Fruit fly (Drosophila melanogaster) whole organism, pupa: Measurements from ENCODE around the gene Gabat.

Experiments used
- CG10348 ChIP-seq: fragments of 200-800 bp; sonication (Bioruptor generic); IDR thresholded peaks from 2 replicates; pipeline ENCODE4 v1.3.6; 2022; ENCODE audit warnings: missing biosample characterization, missing genetic modification characterization
- CG12605 ChIP-seq: fragments of 200-800 bp; sonication (Bioruptor generic); IDR thresholded peaks from 2 replicates; pipeline ENCODE4 v1.3.6; 2022; ENCODE audit warnings: missing biosample characterization, missing genetic modification characterization
- CG13204 ChIP-seq: fragments of 200-800 bp; sonication (Bioruptor generic); optimal IDR thresholded peaks from 2 replicates; lab custom pipeline; 2018; ENCODE audit warnings: missing biosample characterization, mild to moderate bottlenecking, missing genetic modification characterization, moderate library complexity
- CG17806 ChIP-seq: fragments of 200-800 bp; sonication (Bioruptor generic); optimal IDR thresholded peaks from 2 replicates; lab custom pipeline; 2018; ENCODE audit warnings: missing biosample characterization, mild to moderate bottlenecking, missing genetic modification characterization, moderate library complexity
- CG8301 ChIP-seq: fragments of 200-800 bp; sonication (Bioruptor generic); optimal IDR thresholded peaks from 2 replicates; lab custom pipeline; 2018; ENCODE audit warnings: missing biosample characterization, mild to moderate bottlenecking, missing genetic modification characterization
- CG9948 ChIP-seq: fragments of 200-800 bp; sonication (Bioruptor generic); optimal IDR thresholded peaks from 2 replicates; lab custom pipeline; 2018; ENCODE audit warnings: missing biosample characterization, mild to moderate bottlenecking, missing genetic modification characterization, moderate library complexity
- D1 ChIP-seq: fragments of 200-800 bp; sonication (Bioruptor generic); optimal IDR thresholded peaks from 2 replicates; lab custom pipeline; 2018; ENCODE audit warnings: missing biosample characterization, mild to moderate bottlenecking, missing genetic modification characterization, moderate library complexity
- EcR ChIP-seq: fragments of 200-800 bp; sonication (Bioruptor generic); optimal IDR thresholded peaks from 3 replicates; lab custom pipeline; 2019; ENCODE audit warnings: missing biosample characterization, missing genetic modification characterization, mild to moderate bottlenecking, moderate library complexity, missing genetic modification reagents
- Ets98B ChIP-seq: fragments of 200-800 bp; sonication (Bioruptor generic); IDR thresholded peaks from 2 replicates; pipeline ENCODE4 v1.3.6; 2022; ENCODE audit warnings: missing biosample characterization, missing genetic modification characterization
- Pif1A ChIP-seq: fragments of 200-800 bp; sonication (Bioruptor generic); optimal IDR thresholded peaks from 3 replicates; lab custom pipeline; 2016; ENCODE audit warnings: missing biosample characterization, missing genetic modification characterization
- Pif1B ChIP-seq: fragments of 200-800 bp; sonication (Bioruptor generic); optimal IDR thresholded peaks from 3 replicates; lab custom pipeline; 2016; ENCODE audit warnings: missing biosample characterization, missing genetic modification characterization
- Snoo ChIP-seq: fragments of 200-800 bp; sonication (Bioruptor generic); optimal IDR thresholded peaks from 3 replicates; lab custom pipeline; 2017; ENCODE audit warnings: missing biosample characterization, mild to moderate bottlenecking, missing genetic modification characterization, inconsistent platforms
- fd96Ca ChIP-seq: fragments of 200-800 bp; sonication (Bioruptor generic); IDR thresholded peaks from 3 replicates; pipeline ENCODE4 v1.3.6; 2022; ENCODE audit warnings: missing biosample characterization, missing genetic modification characterization

- TF ChIP-seq Pif1A (GFP tag; lab: Kevin White, UChicago): no peak
- TF ChIP-seq EcR (GFP tag; lab: Kevin White, UChicago): no peak
- no peak for TF ChIP-seq D1 (tag; lab: Kevin White, UChicago)
- no peak for TF ChIP-seq CG8301 (tag; lab: Kevin White, UChicago)
- no peak for TF ChIP-seq CG12605 (GFP tag; lab: Robert Waterston, UW)
- TF ChIP-seq CG17806 (tag; lab: Kevin White, UChicago): no peak
- TF ChIP-seq CG10348 (GFP tag; lab: Robert Waterston, UW): no peak
- TF ChIP-seq fd96Ca: no peak
- TF ChIP-seq CG13204 (GFP tag; lab: Kevin White, UChicago): no peak
- TF ChIP-seq Pif1B (GFP tag; lab: Kevin White, UChicago): no peak
- TF ChIP-seq Snoo (tag; lab: Kevin White, UChicago): no peak
- TF ChIP-seq CG9948 (tag; lab: Kevin White, UChicago): no peak
- TF ChIP-seq Ets98B (GFP tag; lab: Robert Waterston, UW): no peak
Observed at dm6 chr3L:19968725-19969598, 31.5 kb downstream of the Gabat start.
